Worm (Caenorhabditis elegans) whole organism, midembryonic: ENCODE results near the gene nlp-25.

Experiments
- T22C8.4 ChIP-seq: fragments of 200-800 bp; sonication (Bioruptor generic); IDR thresholded peaks from 2 replicates; pipeline ENCODE4 v1.3.6; 2022; ENCODE audit warnings: missing genetic modification characterization, missing compliant biosample characterization
- cog-1 ChIP-seq: sonication (generic microtip); optimal IDR thresholded peaks from 2 replicates; lab custom pipeline; 2016; ENCODE audit warnings: missing genetic modification characterization, missing compliant biosample characterization
- flt-1 ChIP-seq: fragments of 200-800 bp; sonication (Bioruptor generic); IDR thresholded peaks from 2 replicates; pipeline ENCODE4 v1.3.6; 2022; ENCODE audit warnings: missing genetic modification characterization, missing compliant biosample characterization
- klf-2 ChIP-seq: fragments of 200-800 bp; sonication (Bioruptor generic); conservative IDR thresholded peaks from 2 replicates; pipeline ENCODE4 v1.3.6; 2022; ENCODE audit warnings: missing genetic modification reagents, missing genetic modification characterization, missing compliant biosample characterization
- med-1 ChIP-seq: sonication (generic microtip); optimal IDR thresholded peaks from 2 replicates; lab custom pipeline; 2017; ENCODE audit warnings: missing genetic modification characterization, mild to moderate bottlenecking, missing compliant biosample characterization, antibody characterized with exemption, missing genetic modification reagents; ENCODE audit not compliant: insufficient read depth
- ref-1 ChIP-seq: fragments of 200-800 bp; sonication (Bioruptor generic); conservative IDR thresholded peaks from 2 replicates; pipeline ENCODE4 v1.3.6; 2022; ENCODE audit warnings: missing genetic modification reagents, missing genetic modification characterization, missing compliant biosample characterization
- tab-1 ChIP-seq: fragments of 200-800 bp; sonication (Bioruptor generic); IDR thresholded peaks from 2 replicates; pipeline ENCODE4 v1.3.6; 2022; ENCODE audit warnings: missing genetic modification characterization, missing compliant biosample characterization
- ztf-23 ChIP-seq: fragments of 200-800 bp; sonication (Bioruptor generic); IDR thresholded peaks from 2 replicates; pipeline ENCODE4 v1.3.6; 2022; ENCODE audit warnings: missing genetic modification reagents, missing genetic modification characterization, missing compliant biosample characterization
- ztf-29 ChIP-seq: fragments of 200-800 bp; sonication (Bioruptor generic); IDR thresholded peaks from 2 replicates; pipeline ENCODE4 v1.3.6; 2022; ENCODE audit warnings: missing genetic modification reagents, missing genetic modification characterization, missing compliant biosample characterization

Gene nlp-25

ce11 chrV:19605880-19606279, at the start of gene nlp-25:
Gene nlp-25 (plus strand): TSS chrV:19606180.
- TF ChIP-seq flt-1 (GFP tag; lab: Robert Waterston, UW), result no peak
- TF ChIP-seq tab-1, result no peak
- no peak for TF ChIP-seq ztf-29 (GFP tag; lab: Robert Waterston, UW)
- no peak for TF ChIP-seq med-1 (GFP tag; lab: Kevin White, UChicago)
- no peak for TF ChIP-seq ref-1
- TF ChIP-seq ztf-23 (GFP tag; lab: Robert Waterston, UW), result no peak
- no peak for TF ChIP-seq T22C8.4 (GFP tag; lab: Robert Waterston, UW)

- no peak for TF ChIP-seq ztf-23 (GFP tag; lab: Robert Waterston, UW)
- TF ChIP-seq klf-2 (GFP tag; lab: Robert Waterston, UW), result no peak
- no peak for TF ChIP-seq tab-1
- no peak for TF ChIP-seq med-1 (GFP tag; lab: Kevin White, UChicago)
- TF ChIP-seq ztf-29 (GFP tag; lab: Robert Waterston, UW), result no peak
- TF ChIP-seq flt-1 (GFP tag; lab: Robert Waterston, UW), result no peak
Measured at ce11 chrV:19565082-19565481, 40.9 kb upstream of the nlp-25 start, which contains the start of gene kcnl-1. Gene kcnl-1 (plus strand): TSS chrV:19565382.

ce11 chrV:19570102-19570501, 35.9 kb upstream of the nlp-25 start:
- TF ChIP-seq ref-1, result no peak
- no peak for TF ChIP-seq flt-1 (GFP tag; lab: Robert Waterston, UW)
- no peak for TF ChIP-seq ztf-23 (GFP tag; lab: Robert Waterston, UW)
- TF ChIP-seq klf-2 (GFP tag; lab: Robert Waterston, UW), result no peak
- no peak for TF ChIP-seq cog-1 (tag; lab: Kevin White, UChicago)
- TF ChIP-seq tab-1, result no peak
- no peak for TF ChIP-seq ztf-29 (GFP tag; lab: Robert Waterston, UW)
- no peak for TF ChIP-seq med-1 (GFP tag; lab: Kevin White, UChicago)
- TF ChIP-seq T22C8.4 (GFP tag; lab: Robert Waterston, UW), result no peak

ce11 chrV:19579509-19579908, 26.5 kb upstream of the nlp-25 start:
- no peak for TF ChIP-seq ztf-23 (GFP tag; lab: Robert Waterston, UW)
- no peak for TF ChIP-seq klf-2 (GFP tag; lab: Robert Waterston, UW)
- TF ChIP-seq cog-1 (tag; lab: Kevin White, UChicago), result no peak
- no peak for TF ChIP-seq ref-1
- no peak for TF ChIP-seq tab-1
- no peak for TF ChIP-seq flt-1 (GFP tag; lab: Robert Waterston, UW)
- no peak for TF ChIP-seq med-1 (GFP tag; lab: Kevin White, UChicago)
- no peak for TF ChIP-seq T22C8.4 (GFP tag; lab: Robert Waterston, UW)
- no peak for TF ChIP-seq ztf-29 (GFP tag; lab: Robert Waterston, UW)

ce11 chrV:19582256-19582655, 23.7 kb upstream of the nlp-25 start:
- TF ChIP-seq ref-1 (no peak), T22C8.4 (GFP tag; lab: Robert Waterston, UW) (no peak), cog-1 (tag; lab: Kevin White, UChicago) (no peak), flt-1 (GFP tag; lab: Robert Waterston, UW) (no peak), klf-2 (GFP tag; lab: Robert Waterston, UW) (no peak), tab-1 (no peak), ztf-29 (GFP tag; lab: Robert Waterston, UW) (no peak), med-1 (GFP tag; lab: Kevin White, UChicago) (no peak), ztf-23 (GFP tag; lab: Robert Waterston, UW) (no peak)

- TF ChIP-seq ztf-29 (GFP tag; lab: Robert Waterston, UW) (no peak), ref-1 (no peak), klf-2 (GFP tag; lab: Robert Waterston, UW) (no peak), med-1 (GFP tag; lab: Kevin White, UChicago) (no peak), flt-1 (GFP tag; lab: Robert Waterston, UW) (no peak), ztf-23 (GFP tag; lab: Robert Waterston, UW) (no peak), tab-1 (no peak), cog-1 (tag; lab: Kevin White, UChicago) (no peak), T22C8.4 (GFP tag; lab: Robert Waterston, UW) (no peak)
Measured at ce11 chrV:19590826-19591225, 15.2 kb upstream of the nlp-25 start.

ce11 chrV:19599087-19599486, 6.9 kb upstream of the nlp-25 start:
- no peak for TF ChIP-seq ref-1
- TF ChIP-seq flt-1 (GFP tag; lab: Robert Waterston, UW), result no peak
- no peak for TF ChIP-seq ztf-23 (GFP tag; lab: Robert Waterston, UW)
- TF ChIP-seq cog-1 (tag; lab: Kevin White, UChicago), result no peak
- TF ChIP-seq ztf-29 (GFP tag; lab: Robert Waterston, UW), result no peak
- TF ChIP-seq tab-1, result no peak
- TF ChIP-seq klf-2 (GFP tag; lab: Robert Waterston, UW), result no peak
- no peak for TF ChIP-seq med-1 (GFP tag; lab: Kevin White, UChicago)
- no peak for TF ChIP-seq T22C8.4 (GFP tag; lab: Robert Waterston, UW)

ce11 chrV:19605415-19605814, 565 bp upstream of the nlp-25 start:
- no peak for TF ChIP-seq flt-1 (GFP tag; lab: Robert Waterston, UW)
- no peak for TF ChIP-seq ztf-23 (GFP tag; lab: Robert Waterston, UW)
- TF ChIP-seq tab-1, result no peak
- no peak for TF ChIP-seq T22C8.4 (GFP tag; lab: Robert Waterston, UW)
- no peak for TF ChIP-seq ztf-29 (GFP tag; lab: Robert Waterston, UW)
- TF ChIP-seq med-1 (GFP tag; lab: Kevin White, UChicago), result no peak
- no peak for TF ChIP-seq cog-1 (tag; lab: Kevin White, UChicago)
- TF ChIP-seq ref-1, result no peak
- TF ChIP-seq klf-2 (GFP tag; lab: Robert Waterston, UW), result no peak

ce11 chrV:19608665-19609064, 2.7 kb downstream of the nlp-25 start:
- no peak for TF ChIP-seq tab-1
- no peak for TF ChIP-seq ref-1
- no peak for TF ChIP-seq cog-1 (tag; lab: Kevin White, UChicago)

ce11 chrV:19609194-19609593, 3.2 kb downstream of the nlp-25 start, which contains the start of gene grsp-1:
Gene grsp-1 (plus strand): TSS chrV:19609494.
- TF ChIP-seq klf-2 (GFP tag; lab: Robert Waterston, UW) (no peak), ztf-23 (GFP tag; lab: Robert Waterston, UW) (no peak), ztf-29 (GFP tag; lab: Robert Waterston, UW) (no peak), med-1 (GFP tag; lab: Kevin White, UChicago) (no peak), T22C8.4 (GFP tag; lab: Robert Waterston, UW) (no peak), flt-1 (GFP tag; lab: Robert Waterston, UW) (no peak), ref-1 (no peak), cog-1 (tag; lab: Kevin White, UChicago) (no peak), tab-1 (no peak)
